Worm (Caenorhabditis elegans) whole organism, midembryonic: ENCODE data around the gene R10E4.3.

Source experiments
- cog-1 ChIP-seq: sonication (generic microtip); optimal IDR thresholded peaks from 2 replicates; lab custom pipeline; 2016; ENCODE audit warnings: missing genetic modification characterization, missing compliant biosample characterization
- flt-1 ChIP-seq: fragments of 200-800 bp; sonication (Bioruptor generic); IDR thresholded peaks from 2 replicates; pipeline ENCODE4 v1.3.6; 2022; ENCODE audit warnings: missing genetic modification characterization, missing compliant biosample characterization
- ztf-29 ChIP-seq: fragments of 200-800 bp; sonication (Bioruptor generic); IDR thresholded peaks from 2 replicates; pipeline ENCODE4 v1.3.6; 2022; ENCODE audit warnings: missing genetic modification reagents, missing genetic modification characterization, missing compliant biosample characterization

DNA sequence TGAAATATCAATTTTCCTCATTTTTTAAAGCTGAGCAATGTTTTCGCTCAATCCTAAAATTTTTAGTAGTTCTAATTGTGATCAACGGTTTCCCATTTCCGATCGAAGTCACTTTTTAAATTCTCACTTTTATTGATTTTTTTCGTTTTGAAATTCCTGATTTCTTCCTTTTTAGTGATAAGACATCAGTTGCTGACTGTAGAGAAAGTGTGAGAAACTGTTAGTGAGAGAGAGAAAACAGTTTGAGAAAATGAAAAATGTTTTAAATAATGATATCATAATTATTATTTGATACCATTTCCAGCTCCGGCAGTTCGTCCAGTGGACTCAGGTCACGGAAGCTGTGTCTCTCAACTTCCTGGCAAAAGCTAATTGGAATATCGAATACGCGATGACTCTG, 27.2 kb upstream of the R10E4.3 start:
- no peak for TF ChIP-seq flt-1 (GFP tag; lab: Robert Waterston, UW)
- TF ChIP-seq cog-1, result no peak
- TF ChIP-seq ztf-29 (GFP tag; lab: Robert Waterston, UW), result no peak
